Fruit fly (Drosophila melanogaster): ENCODE data around the gene FucT6.

The FucT6 gene

DNA sequence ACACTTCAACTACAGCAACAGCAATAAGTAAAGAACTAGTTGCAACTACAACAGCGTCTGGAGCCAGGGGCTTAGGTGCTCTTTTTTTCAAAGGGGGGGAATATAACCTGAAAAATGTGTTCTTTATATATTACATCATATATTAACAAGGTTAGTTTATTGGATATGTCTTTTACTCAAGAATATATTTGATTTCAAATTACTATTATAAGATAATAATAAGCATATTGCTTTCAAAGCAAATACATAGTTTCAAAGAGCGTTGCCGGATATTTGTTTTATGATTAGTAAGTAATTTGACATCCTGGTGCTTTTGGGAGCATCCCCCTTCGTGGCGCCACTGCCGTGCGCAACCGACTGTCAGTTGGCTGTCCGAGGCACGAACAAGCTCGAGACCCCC is 50.7 kb downstream of the FucT6 start (continued):
- TF ChIP-seq CG6689 (GFP tag; IDR thresholded peaks at IDR 0.05) (peak; percentile 66), Atf-2 (GFP tag; optimal IDR thresholded peaks at IDR 0.05) (no peak), CG34376 (GFP tag; optimal IDR thresholded peaks at IDR 0.05) (no peak), Camta (GFP tag; optimal IDR thresholded peaks at IDR 0.05) (no peak), Tbp (GFP tag; optimal IDR thresholded peaks at IDR 0.05) (no peak), CG31441 (GFP tag; IDR thresholded peaks at IDR 0.05) (no peak; the same call in none of the 2 replicates), CG7372 (GFP tag; IDR thresholded peaks at IDR 0.05) (no peak), CG4282 (GFP tag; optimal IDR thresholded peaks at IDR 0.05) (no peak), sc (optimal IDR thresholded peaks at IDR 0.05) (no peak), sc (GFP tag; optimal IDR thresholded peaks at IDR 0.05) (peak; percentile 20), CG8924 (tag; optimal IDR thresholded peaks at IDR 0.05) (peak; percentile 52), CG18619 (GFP tag; optimal IDR thresholded peaks at IDR 0.05) (no peak), ranshi (GFP tag; IDR thresholded peaks at IDR 0.05) (no peak), hb (GFP tag; IDR thresholded peaks at IDR 0.05; ENCODE audit: partially characterized antibody) (no peak), stwl (tag; optimal IDR thresholded peaks at IDR 0.05) (no peak), CG4820 (GFP tag; optimal IDR thresholded peaks at IDR 0.05) (peak; percentile 37), Sry-δ (GFP tag; optimal IDR thresholded peaks at IDR 0.05) (no peak), CG3847 (GFP tag; IDR thresholded peaks at IDR 0.05) (no peak), bab2 (GFP tag; optimal IDR thresholded peaks at IDR 0.05) (no peak), HmgD (GFP tag; optimal IDR thresholded peaks at IDR 0.05) (no peak), CG3995 (GFP tag; optimal IDR thresholded peaks at IDR 0.05) (no peak), CG9932 (GFP tag; IDR thresholded peaks at IDR 0.05) (no peak), knrl (GFP tag; IDR thresholded peaks at IDR 0.05; ENCODE audit: partially characterized antibody) (no peak), E2f1 (GFP tag; IDR thresholded peaks at IDR 0.05) (peak; percentile 56), nmo (GFP tag; optimal IDR thresholded peaks at IDR 0.05) (peak; percentile 58), slp2 (GFP tag; optimal IDR thresholded peaks at IDR 0.05) (no peak), CG1603 (tag; optimal IDR thresholded peaks at IDR 0.05) (peak; percentile 16), fd64A (GFP tag; optimal IDR thresholded peaks at IDR 0.05) (no peak), sens (GFP tag) (no peak), Bteb2 (GFP tag; optimal IDR thresholded peaks at IDR 0.05) (no peak), wdn (GFP tag; IDR thresholded peaks at IDR 0.05) (no peak), CTCF (GFP tag; optimal IDR thresholded peaks at IDR 0.05) (peak; percentile 11), onecut (GFP tag; IDR thresholded peaks at IDR 0.05) (no peak), gt (GFP tag; IDR thresholded peaks at IDR 0.05) (no peak), CG32767 (GFP tag; IDR thresholded peaks at IDR 0.05) (peak; percentile 35; the same call in 1 of the 2 replicates), so (GFP tag; IDR thresholded peaks at IDR 0.05) (no peak; the same call in 2 of the 3 replicates), CG3838 (GFP tag; optimal IDR thresholded peaks at IDR 0.05) (no peak), fru (optimal IDR thresholded peaks at IDR 0.05) (no peak), CG15011 (GFP tag; optimal IDR thresholded peaks at IDR 0.05) (no peak), slou (GFP tag; optimal IDR thresholded peaks at IDR 0.05) (no peak), Hr51 (GFP tag; optimal IDR thresholded peaks at IDR 0.05) (peak in 1 of 2 experiments; percentile 75), CG31388 (GFP tag; optimal IDR thresholded peaks at IDR 0.05) (no peak), HLH54F (GFP tag; optimal IDR thresholded peaks at IDR 0.05) (no peak), CG31224 (GFP tag; IDR thresholded peaks at IDR 0.05) (no peak), zen (tag; optimal IDR thresholded peaks at IDR 0.05) (no peak), pnt (GFP tag; optimal IDR thresholded peaks at IDR 0.05) (no peak), MESR4 (GFP tag; optimal IDR thresholded peaks at IDR 0.05) (no peak), lbe (GFP tag; optimal IDR thresholded peaks at IDR 0.05) (no peak), jing (GFP tag; optimal IDR thresholded peaks at IDR 0.05) (peak; percentile 6), CG3407 (GFP tag; optimal IDR thresholded peaks at IDR 0.05) (peak; percentile 20), h (optimal IDR thresholded peaks at IDR 0.05) (no peak), salm (tag; optimal IDR thresholded peaks at IDR 0.05) (no peak), CG11093 (GFP tag; IDR thresholded peaks at IDR 0.05) (no peak), Adf1 (GFP tag; IDR thresholded peaks at IDR 0.05) (no peak), CG2129 (GFP tag; IDR thresholded peaks at IDR 0.05; ENCODE audit: partially characterized antibody) (no peak)

Data from whole organism, embryonic.